Fruit fly (Drosophila melanogaster) whole organism, prepupa: Measurements from ENCODE around the gene CG15408.

Source experiments
- Blimp-1 ChIP-seq: fragments of 200-800 bp; sonication (Bioruptor generic); optimal IDR thresholded peaks from 3 replicates; lab custom pipeline; 2017; ENCODE audit warnings: missing biosample characterization, missing genetic modification characterization, mild to moderate bottlenecking, moderate library complexity, missing genetic modification reagents
- CG11294 ChIP-seq: fragments of 200-800 bp; sonication (Bioruptor generic); IDR thresholded peaks from 2 replicates; pipeline ENCODE4 v1.3.6; 2022; ENCODE audit warnings: missing biosample characterization, missing genetic modification characterization
- CG11762 ChIP-seq: fragments of 200-800 bp; sonication (Bioruptor generic); optimal IDR thresholded peaks from 3 replicates; lab custom pipeline; 2016; ENCODE audit warnings: missing biosample characterization, missing genetic modification characterization; ENCODE audit not compliant: insufficient read depth
- CG11902 ChIP-seq: fragments of 200-800 bp; sonication (Bioruptor generic); optimal IDR thresholded peaks from 3 replicates; lab custom pipeline; 2016; ENCODE audit warnings: missing biosample characterization, missing genetic modification characterization
- CG1621 ChIP-seq: fragments of 200-800 bp; sonication (Bioruptor generic); optimal IDR thresholded peaks from 3 replicates; lab custom pipeline; 2018; ENCODE audit warnings: missing biosample characterization, mild to moderate bottlenecking, missing genetic modification characterization
- CG16779 ChIP-seq: fragments of 200-800 bp; sonication (Bioruptor generic); optimal IDR thresholded peaks from 3 replicates; lab custom pipeline; 2017; ENCODE audit warnings: missing biosample characterization, mild to moderate bottlenecking, missing genetic modification characterization
- CG32006 ChIP-seq: fragments of 200-800 bp; sonication (Bioruptor generic); optimal IDR thresholded peaks from 3 replicates; lab custom pipeline; 2017; ENCODE audit warnings: missing biosample characterization, mild to moderate bottlenecking, missing genetic modification characterization
- CG4318 ChIP-seq: fragments of 200-800 bp; sonication (Bioruptor generic); optimal IDR thresholded peaks from 3 replicates; lab custom pipeline; 2017; ENCODE audit warnings: missing biosample characterization, mild to moderate bottlenecking, missing genetic modification characterization
- CG6163 ChIP-seq: fragments of 200-800 bp; sonication (Bioruptor generic); IDR thresholded peaks from 3 replicates; pipeline ENCODE4 v1.3.6; 2022; ENCODE audit warnings: missing biosample characterization, missing genetic modification characterization
- CG6276 ChIP-seq: fragments of 200-800 bp; sonication (Bioruptor generic); optimal IDR thresholded peaks from 2 replicates; lab custom pipeline; 2017; ENCODE audit warnings: missing biosample characterization, mild to moderate bottlenecking, missing genetic modification characterization
- CG6808 ChIP-seq: fragments of 200-800 bp; sonication (Bioruptor generic); optimal IDR thresholded peaks from 3 replicates; lab custom pipeline; 2017; ENCODE audit warnings: missing biosample characterization, missing genetic modification characterization, mild to moderate bottlenecking, moderate library complexity, missing genetic modification reagents
- CG6854 ChIP-seq: fragments of 200-800 bp; sonication (Bioruptor generic); optimal IDR thresholded peaks from 2 replicates; lab custom pipeline; 2017; ENCODE audit warnings: missing biosample characterization, mild to moderate bottlenecking, missing genetic modification characterization
- CG7368 ChIP-seq: fragments of 200-800 bp; sonication (Bioruptor generic); optimal IDR thresholded peaks from 3 replicates; lab custom pipeline; 2016; ENCODE audit warnings: missing biosample characterization, missing genetic modification characterization
- CG8119 ChIP-seq: fragments of 200-800 bp; sonication (Bioruptor generic); IDR thresholded peaks from 3 replicates; pipeline ENCODE4 v1.3.6; 2022; ENCODE audit warnings: missing biosample characterization, missing genetic modification characterization
- CG8319 ChIP-seq: fragments of 200-800 bp; sonication (Bioruptor generic); optimal IDR thresholded peaks from 3 replicates; lab custom pipeline; 2016; ENCODE audit warnings: missing biosample characterization, missing genetic modification characterization
- CG9139 ChIP-seq: fragments of 200-800 bp; sonication (Bioruptor generic); optimal IDR thresholded peaks from 3 replicates; lab custom pipeline; 2017; ENCODE audit warnings: missing biosample characterization, mild to moderate bottlenecking, missing genetic modification characterization
- Eip75B ChIP-seq: fragments of 200-800 bp; sonication (Bioruptor generic); optimal IDR thresholded peaks from 3 replicates; lab custom pipeline; 2016; ENCODE audit warnings: missing biosample characterization, missing genetic modification characterization
- Eip93F ChIP-seq: fragments of 200-800 bp; sonication (Bioruptor generic); optimal IDR thresholded peaks from 2 replicates; lab custom pipeline; 2016; ENCODE audit warnings: missing biosample characterization, mild to moderate bottlenecking, missing genetic modification characterization
- Gug ChIP-seq: fragments of 200-800 bp; sonication (Bioruptor generic); IDR thresholded peaks from 2 replicates; pipeline ENCODE4 v1.3.6; 2022; ENCODE audit warnings: missing biosample characterization, missing genetic modification characterization
- Hr38 ChIP-seq: sonication (Bioruptor generic); optimal IDR thresholded peaks from 2 replicates; lab custom pipeline; 2016; ENCODE audit warnings: missing biosample characterization, missing genetic modification characterization
- Hr39 ChIP-seq: fragments of 200-800 bp; sonication (Bioruptor generic); optimal IDR thresholded peaks from 2 replicates; lab custom pipeline; 2016; ENCODE audit warnings: missing biosample characterization, missing genetic modification characterization
- Hr4 ChIP-seq: fragments of 200-800 bp; sonication (Bioruptor generic); optimal IDR thresholded peaks from 3 replicates; lab custom pipeline; 2016; ENCODE audit warnings: missing biosample characterization, missing genetic modification characterization
- Met ChIP-seq: fragments of 200-800 bp; sonication (Bioruptor generic); optimal IDR thresholded peaks from 3 replicates; lab custom pipeline; 2016; ENCODE audit warnings: missing biosample characterization, missing genetic modification characterization
- Sox102F ChIP-seq: fragments of 200-800 bp; sonication (Bioruptor generic); optimal IDR thresholded peaks from 2 replicates; lab custom pipeline; 2016; ENCODE audit warnings: missing biosample characterization, mild to moderate bottlenecking, missing genetic modification characterization
- acj6 ChIP-seq: fragments of 200-800 bp; sonication (Bioruptor generic); optimal IDR thresholded peaks from 3 replicates; lab custom pipeline; 2016; ENCODE audit warnings: missing biosample characterization, missing genetic modification characterization
- dac ChIP-seq: fragments of 200-800 bp; sonication (Bioruptor generic); optimal IDR thresholded peaks from 2 replicates; lab custom pipeline; 2017; ENCODE audit warnings: missing biosample characterization, mild to moderate bottlenecking, missing genetic modification characterization
- fd85E ChIP-seq: fragments of 200-800 bp; sonication (Bioruptor generic); optimal IDR thresholded peaks from 3 replicates; lab custom pipeline; 2016; ENCODE audit warnings: missing biosample characterization, missing genetic modification characterization
- salr ChIP-seq, 2 experiments: fragments of 200-800 bp; sonication (Bioruptor generic); optimal IDR thresholded peaks; 3 replicates each; lab custom pipeline; 2016 to 2018; ENCODE audit warnings: missing biosample characterization in 2 of 2, missing genetic modification characterization in 2 of 2, mild to moderate bottlenecking in 1 of 2
- spab ChIP-seq: fragments of 200-800 bp; sonication (Bioruptor generic); optimal IDR thresholded peaks from 2 replicates; lab custom pipeline; 2017; ENCODE audit warnings: missing biosample characterization, mild to moderate bottlenecking, missing genetic modification characterization, missing genetic modification reagents
- svp ChIP-seq: fragments of 200-800 bp; sonication (Bioruptor generic); peaks from one replicate; lab custom pipeline; 2016; ENCODE audit warnings: missing biosample characterization, missing genetic modification characterization
- vri ChIP-seq: fragments of 200-800 bp; sonication (Bioruptor generic); optimal IDR thresholded peaks from 3 replicates; lab custom pipeline; 2016; ENCODE audit warnings: missing biosample characterization, mild to moderate bottlenecking, missing genetic modification characterization

Gene CG15408

dm6 chr2L:3302958-3303842, 29.4 kb upstream of the CG15408 start, which contains the start of gene CG9663 (continued):
- TF ChIP-seq CG7368 (GFP tag; lab: Kevin White, UChicago) (peak; percentile 76), Hr39 (GFP tag; lab: Kevin White, UChicago) (peak; percentile 59), CG16779 (tag; lab: Kevin White, UChicago) (peak; percentile 54), CG1621 (tag; lab: Kevin White, UChicago) (peak; percentile 53), CG6854 (peak; percentile 73), Met (GFP tag; lab: Kevin White, UChicago) (peak; percentile 66), CG6163 (GFP tag; lab: Robert Waterston, UW) (peak; percentile 86), salr (GFP tag; optimal IDR thresholded peaks at IDR 0.05; lab: Kevin White, UChicago) (peak; percentile 50 to 54), CG11762 (GFP tag; lab: Kevin White, UChicago) (peak; percentile 67), CG8319 (GFP tag; lab: Kevin White, UChicago) (peak; percentile 59), CG32006 (GFP tag; lab: Kevin White, UChicago) (peak; percentile 52), Hr38 (GFP tag; lab: Kevin White, UChicago) (no peak), CG11902 (GFP tag; lab: Kevin White, UChicago) (peak; percentile 42), CG4318 (GFP tag; lab: Kevin White, UChicago) (peak; percentile 22), Blimp-1 (GFP tag; lab: Kevin White, UChicago) (peak; percentile 33), Eip75B (peak; percentile 73), acj6 (peak; percentile 49), CG6808 (peak; percentile 90), spab (GFP tag; lab: Kevin White, UChicago) (peak; percentile 85), Eip93F (peak; percentile 55), vri (GFP tag; lab: Kevin White, UChicago) (peak; percentile 76), CG8119 (GFP tag; lab: Robert Waterston, UW) (peak; percentile 85), CG6276 (peak; percentile 76), CG11294 (GFP tag; lab: Robert Waterston, UW) (no peak), CG9139 (peak; percentile 88), Hr4 (GFP tag; lab: Kevin White, UChicago) (peak; percentile 29)

dm6 chr2L:3303893-3304292, 28.7 kb upstream of the CG15408 start, which contains the start of gene CG3277:
Gene CG3277, plus strand, starts transcription at chr2L:3304100.
- peak; percentile 1 for TF ChIP-seq Eip93F
- TF ChIP-seq dac (GFP tag; lab: Kevin White, UChicago): no peak
- TF ChIP-seq vri (GFP tag; lab: Kevin White, UChicago): peak; percentile 53
- no peak for TF ChIP-seq Gug (GFP tag; lab: Robert Waterston, UW)
- TF ChIP-seq, all 60 proteins: peak for 2

dm6 chr2L:3304831-3305828, 27.5 kb upstream of the CG15408 start:
- TF ChIP-seq Sox102F (GFP tag; lab: Kevin White, UChicago) (no peak), svp (GFP tag; lab: Kevin White, UChicago) (peak; percentile 61), Gug (GFP tag; lab: Robert Waterston, UW) (no peak), vri (GFP tag; lab: Kevin White, UChicago) (peak; percentile 24), CG32006 (GFP tag; lab: Kevin White, UChicago) (no peak), CG11902 (GFP tag; lab: Kevin White, UChicago) (no peak), fd85E (GFP tag; lab: Kevin White, UChicago) (no peak)
- TF ChIP-seq, all 60 proteins: peak for 2
